Worm (Caenorhabditis elegans) whole organism, late embryonic: ENCODE results near the gene blos-7.

Source experiments
- C08G9.2 ChIP-seq: sonication (generic microtip); optimal IDR thresholded peaks from 2 replicates; lab custom pipeline; 2016; ENCODE audit warnings: mild to moderate bottlenecking, missing genetic modification characterization, moderate library complexity, missing compliant biosample characterization
- K02D7.2 ChIP-seq: sonication (generic microtip); optimal IDR thresholded peaks from 2 replicates; lab custom pipeline; 2017; ENCODE audit warnings: mild to moderate bottlenecking, missing genetic modification characterization, missing compliant biosample characterization
- T23F11.4 ChIP-seq: fragments of 200-800 bp; sonication (Bioruptor generic); optimal IDR thresholded peaks from 2 replicates; lab custom pipeline; 2018; ENCODE audit warnings: mild to moderate bottlenecking, missing genetic modification characterization, missing compliant biosample characterization
- Y22D7AL.16 ChIP-seq: sonication (generic microtip); optimal IDR thresholded peaks from 2 replicates; lab custom pipeline; 2016; ENCODE audit warnings: missing genetic modification characterization, missing compliant biosample characterization
- ahr-1 ChIP-seq: sonication (generic microtip); optimal IDR thresholded peaks from 2 replicates; lab custom pipeline; 2016; ENCODE audit warnings: missing genetic modification characterization, missing compliant biosample characterization
- ama-1 ChIP-seq: fragments of 150-350 bp; optimal IDR thresholded peaks from 2 replicates; lab custom pipeline; 2014
- ceh-19 ChIP-seq: fragments of 200-800 bp; sonication (Bioruptor generic); optimal IDR thresholded peaks from 2 replicates; lab custom pipeline; 2018; ENCODE audit warnings: mild to moderate bottlenecking, missing genetic modification characterization, missing compliant biosample characterization
- ceh-48 ChIP-seq: sonication (generic microtip); optimal IDR thresholded peaks from 2 replicates; lab custom pipeline; 2016; ENCODE audit warnings: missing genetic modification characterization, inconsistent platforms, missing compliant biosample characterization
- ceh-9 ChIP-seq: sonication (generic microtip); optimal IDR thresholded peaks from 2 replicates; lab custom pipeline; 2016; ENCODE audit warnings: mild to moderate bottlenecking, missing genetic modification characterization, inconsistent platforms, missing compliant biosample characterization
- dmd-4 ChIP-seq: sonication (generic microtip); optimal IDR thresholded peaks from 2 replicates; lab custom pipeline; 2016; ENCODE audit warnings: borderline replicate concordance, missing genetic modification characterization, missing compliant biosample characterization
- elt-2 ChIP-seq: sonication (generic microtip); optimal IDR thresholded peaks from 2 replicates; lab custom pipeline; 2016; ENCODE audit warnings: missing genetic modification reagents, missing genetic modification characterization, missing compliant biosample characterization
- elt-4 ChIP-seq: sonication (generic microtip); optimal IDR thresholded peaks from 2 replicates; lab custom pipeline; 2016; ENCODE audit warnings: missing genetic modification characterization, missing compliant biosample characterization
- fax-1 ChIP-seq: sonication (generic microtip); optimal IDR thresholded peaks from 2 replicates; lab custom pipeline; 2016; ENCODE audit warnings: missing genotype, missing genetic modification characterization, missing compliant biosample characterization
- hlh-13 ChIP-seq: fragments of 200-800 bp; sonication (Bioruptor generic); optimal IDR thresholded peaks from 2 replicates; lab custom pipeline; 2018; ENCODE audit warnings: mild to moderate bottlenecking, missing genetic modification characterization, missing compliant biosample characterization
- hlh-15 ChIP-seq: sonication (generic microtip); optimal IDR thresholded peaks from 2 replicates; lab custom pipeline; 2016; ENCODE audit warnings: missing genetic modification characterization, missing compliant biosample characterization
- hlh-30 ChIP-seq: sonication (generic microtip); optimal IDR thresholded peaks from 2 replicates; lab custom pipeline; 2017; ENCODE audit warnings: antibody characterized with exemption, missing genetic modification characterization, missing compliant biosample characterization; ENCODE audit not compliant: insufficient read depth
- hlh-6 ChIP-seq: sonication (generic microtip); optimal IDR thresholded peaks from 2 replicates; lab custom pipeline; 2016; ENCODE audit warnings: missing genotype, missing genetic modification characterization, missing compliant biosample characterization
- lin-11 ChIP-seq: fragments of 200-800 bp; sonication (Bioruptor generic); optimal IDR thresholded peaks from 2 replicates; lab custom pipeline; 2018; ENCODE audit warnings: mild to moderate bottlenecking, missing genetic modification characterization, missing compliant biosample characterization
- madf-2 ChIP-seq: sonication (generic microtip); optimal IDR thresholded peaks from 2 replicates; lab custom pipeline; 2017; ENCODE audit warnings: missing genetic modification characterization, missing compliant biosample characterization
- pag-3 ChIP-seq: sonication (generic microtip); optimal IDR thresholded peaks from 2 replicates; lab custom pipeline; 2016; ENCODE audit warnings: missing compliant biosample characterization, missing genetic modification characterization, borderline replicate concordance
- pax-1 ChIP-seq: fragments of 150-350 bp; optimal IDR thresholded peaks from 2 replicates; lab custom pipeline; 2014; ENCODE audit warnings: missing biosample characterization, missing genetic modification characterization
- pha-4 ChIP-seq: fragments of 150-350 bp; optimal IDR thresholded peaks from 2 replicates; lab custom pipeline; 2018; ENCODE audit warnings: missing biosample characterization, missing genetic modification reagents, missing genetic modification characterization
- pqm-1 ChIP-seq: sonication (generic microtip); optimal IDR thresholded peaks from 2 replicates; lab custom pipeline; 2016; ENCODE audit warnings: missing genetic modification characterization, missing compliant biosample characterization
- sdc-2 ChIP-seq: sonication (generic microtip); optimal IDR thresholded peaks from 2 replicates; lab custom pipeline; 2016; ENCODE audit warnings: missing genotype, missing genetic modification characterization, missing compliant biosample characterization
- sox-2 ChIP-seq: fragments of 200-800 bp; sonication (Bioruptor generic); IDR thresholded peaks from 2 replicates; pipeline ENCODE4 v1.3.6; 2022; ENCODE audit warnings: missing genetic modification reagents, missing genetic modification characterization, missing compliant biosample characterization
- sox-4 ChIP-seq: sonication (generic microtip); optimal IDR thresholded peaks from 2 replicates; lab custom pipeline; 2017; ENCODE audit warnings: mild to moderate bottlenecking, missing genetic modification characterization, inconsistent platforms, missing compliant biosample characterization
- syd-9 ChIP-seq: sonication (generic microtip); optimal IDR thresholded peaks from 2 replicates; lab custom pipeline; 2016; ENCODE audit warnings: mild to moderate bottlenecking, missing genetic modification characterization, moderate library complexity, missing compliant biosample characterization
- tbx-2 ChIP-seq: sonication (generic microtip); optimal IDR thresholded peaks from 2 replicates; lab custom pipeline; 2016; ENCODE audit warnings: missing genetic modification characterization, missing compliant biosample characterization
- unc-3 ChIP-seq, 2 experiments: fragments of 200-800 bp in 1 of 2; sonication (Bioruptor generic) in 1 of 2; sonication (generic microtip) in 1 of 2; conservative IDR thresholded peaks in 1 of 2; optimal IDR thresholded peaks in 1 of 2; 2 replicates each; pipeline versions ENCODE4 v1.3.6 to Lab custom; 2016 to 2022; ENCODE audit warnings: missing compliant biosample characterization in 2 of 2, missing genetic modification characterization in 2 of 2, missing genetic modification reagents in 1 of 2
- unc-42 ChIP-seq: sonication (generic microtip); optimal IDR thresholded peaks from 2 replicates; lab custom pipeline; 2016; ENCODE audit warnings: missing genotype, missing genetic modification characterization, missing compliant biosample characterization
- unc-55 ChIP-seq: sonication (generic microtip); optimal IDR thresholded peaks from 2 replicates; lab custom pipeline; 2017; ENCODE audit warnings: missing biosample characterization, missing genetic modification reagents, missing genetic modification characterization
- zip-5 ChIP-seq: sonication (generic microtip); optimal IDR thresholded peaks from 2 replicates; lab custom pipeline; 2016; ENCODE audit warnings: missing genetic modification characterization, missing compliant biosample characterization

Gene blos-7

ce11 chrIV:3599126-3599525 lies 16.4 kb upstream of the blos-7 start, which contains the start of gene Y37E11B.6:
Gene Y37E11B.6 (minus strand): TSS chrIV:3599306.
- TF ChIP-seq unc-55 (GFP tag; lab: Kevin White, UChicago) (no peak), unc-42 (tag; lab: Kevin White, UChicago) (peak; percentile 43)

ce11 chrIV:3598452-3598851 lies 15.7 kb upstream of the blos-7 start, which contains the start of gene Y37E11B.5:
Gene Y37E11B.5 (minus strand): TSS chrIV:3598552.
- no peak for TF ChIP-seq ceh-19 (GFP tag; lab: Kevin White, UChicago)
- TF ChIP-seq C08G9.2 (tag; lab: Kevin White, UChicago): no peak
- no peak for TF ChIP-seq unc-3 (GFP tag; conservative IDR thresholded peaks at IDR 0.05; lab: Robert Waterston, UW)
- no peak for TF ChIP-seq unc-3 (tag; optimal IDR thresholded peaks at IDR 0.05; lab: Kevin White, UChicago)
- TF ChIP-seq tbx-2: no peak
- no peak for TF ChIP-seq hlh-30
- no peak for TF ChIP-seq T23F11.4 (GFP tag; lab: Kevin White, UChicago)
- no peak for TF ChIP-seq hlh-6 (tag; lab: Kevin White, UChicago)
- no peak for TF ChIP-seq fax-1 (tag; lab: Kevin White, UChicago)
- no peak for TF ChIP-seq pax-1 (tag; lab: Kevin White, UChicago)

- TF ChIP-seq pha-4 (tag; lab: Kevin White, UChicago) (no peak), hlh-13 (GFP tag; lab: Kevin White, UChicago) (no peak), Y22D7AL.16 (tag; lab: Kevin White, UChicago) (no peak), lin-11 (tag; lab: Kevin White, UChicago) (no peak)
Observed at ce11 chrIV:3597356-3597755, 14.7 kb upstream of the blos-7 start.

ce11 chrIV:3593513-3593912 lies 10.8 kb upstream of the blos-7 start, which contains the start of gene taf-2:
Gene taf-2 (minus strand): TSS chrIV:3593613.
- TF ChIP-seq ahr-1 (tag; lab: Kevin White, UChicago) (no peak), sox-4 (tag; lab: Kevin White, UChicago) (no peak), elt-4 (no peak), ama-1 (lab: Kevin White, UChicago) (no peak), elt-2 (tag; lab: Kevin White, UChicago) (no peak), K02D7.2 (tag; lab: Kevin White, UChicago) (no peak), sdc-2 (no peak), zip-5 (tag; lab: Kevin White, UChicago) (no peak), sox-2 (no peak)
- TF ChIP-seq, all 69 proteins: peak for 0

- TF ChIP-seq pqm-1 (tag; lab: Kevin White, UChicago) (no peak), hlh-6 (tag; lab: Kevin White, UChicago) (no peak), ama-1 (lab: Kevin White, UChicago) (no peak), hlh-30 (no peak), unc-42 (tag; lab: Kevin White, UChicago) (no peak), elt-2 (tag; lab: Kevin White, UChicago) (no peak), elt-4 (no peak), syd-9 (tag; lab: Kevin White, UChicago) (no peak), pax-1 (tag; lab: Kevin White, UChicago) (no peak), dmd-4 (tag; lab: Kevin White, UChicago) (no peak), hlh-15 (tag; lab: Kevin White, UChicago) (no peak), madf-2 (tag; lab: Kevin White, UChicago) (no peak), ceh-9 (tag; lab: Kevin White, UChicago) (no peak), hlh-13 (GFP tag; lab: Kevin White, UChicago) (no peak), T23F11.4 (GFP tag; lab: Kevin White, UChicago) (no peak), ceh-48 (no peak), pag-3 (no peak)
Observed at ce11 chrIV:3590821-3591220, 8.1 kb upstream of the blos-7 start.
